Worm (Caenorhabditis elegans): ENCODE data around the gene cex-2.

cex-2 gene

DNA sequence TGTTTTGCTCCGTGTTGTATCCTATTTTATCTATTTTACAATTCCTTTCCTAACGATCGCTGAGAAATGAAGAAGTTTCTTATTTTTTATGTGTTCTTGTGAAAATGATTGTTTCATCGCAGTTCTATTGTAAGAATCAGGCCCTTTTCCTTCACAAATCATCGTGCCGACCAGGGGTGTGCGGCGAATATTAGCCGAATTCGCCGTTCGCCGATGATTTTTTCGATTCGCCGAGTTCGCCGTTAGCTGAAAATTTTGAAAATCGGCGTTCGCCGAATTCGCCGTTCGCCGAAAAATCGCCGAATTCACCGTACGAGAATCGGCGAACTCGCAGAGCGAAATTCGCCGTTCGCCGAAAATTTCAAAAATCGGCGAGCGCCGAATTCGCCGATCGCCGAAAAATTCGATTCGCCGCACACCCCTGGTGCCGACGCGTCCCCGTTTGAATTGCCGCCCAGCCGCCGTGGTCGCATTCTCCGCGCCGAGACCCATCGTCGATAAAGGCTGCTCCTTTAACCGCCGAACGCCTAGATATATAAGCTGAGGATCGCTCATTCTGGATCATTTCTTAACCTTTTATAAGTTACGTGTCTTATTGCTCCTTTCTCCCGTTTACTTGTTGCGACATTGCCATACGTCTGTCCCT, 28.4 kb upstream of the cex-2 start:
- peak; percentile 20 for TF ChIP-seq sptf-1 (tag; optimal IDR thresholded peaks at IDR 0.05)
- no peak for TF ChIP-seq mep-1 (tag; optimal IDR thresholded peaks at IDR 0.05)

ce11 chrII:7860221-7860928, 25.2 kb upstream of the cex-2 start, which contains the start of gene lin-5:
lin-5 (plus strand) TSS chrII:7860574.
- TF ChIP-seq sem-2 (GFP tag; optimal IDR thresholded peaks at IDR 0.05): no peak
- TF ChIP-seq blmp-1 (tag; optimal IDR thresholded peaks at IDR 0.05): no peak
- no peak for TF ChIP-seq sptf-1 (tag; optimal IDR thresholded peaks at IDR 0.05)
- no peak for TF ChIP-seq elt-3 (tag; optimal IDR thresholded peaks at IDR 0.05)
- no peak for TF ChIP-seq nhr-2 (tag; optimal IDR thresholded peaks at IDR 0.05)
- TF ChIP-seq zip-8 (tag; optimal IDR thresholded peaks at IDR 0.05): no peak
- peak; percentile 45 for TF ChIP-seq ces-1 (GFP tag; optimal IDR thresholded peaks at IDR 0.05)
- no peak for TF ChIP-seq ceh-39 (tag; optimal IDR thresholded peaks at IDR 0.05)
- no peak for TF ChIP-seq ceh-83 (GFP tag; optimal IDR thresholded peaks at IDR 0.05)
- no peak for TF ChIP-seq ztf-11 (tag; optimal IDR thresholded peaks at IDR 0.05)
- peak; percentile 22 for TF ChIP-seq hlh-1 (tag; optimal IDR thresholded peaks at IDR 0.05)
- no peak for TF ChIP-seq ham-2 (GFP tag; optimal IDR thresholded peaks at IDR 0.05)
- no peak for TF ChIP-seq mab-5 (tag; optimal IDR thresholded peaks at IDR 0.05)
- TF ChIP-seq lin-32 (GFP tag; optimal IDR thresholded peaks at IDR 0.05): no peak
- TF ChIP-seq nhr-237 (tag; optimal IDR thresholded peaks at IDR 0.05): no peak
- TF ChIP-seq nhr-28 (tag; optimal IDR thresholded peaks at IDR 0.05): no peak
- TF ChIP-seq cnd-1 (tag; optimal IDR thresholded peaks at IDR 0.05): no peak
- peak; percentile 31 for TF ChIP-seq lin-13 (tag; optimal IDR thresholded peaks at IDR 0.05)
- no peak for TF ChIP-seq snpc-4 (tag; optimal IDR thresholded peaks at IDR 0.05)
- TF ChIP-seq mep-1 (tag; optimal IDR thresholded peaks at IDR 0.05): no peak
- TF ChIP-seq mls-2 (tag; optimal IDR thresholded peaks at IDR 0.05): peak; percentile 48
- no peak for TF ChIP-seq elt-1 (tag; optimal IDR thresholded peaks at IDR 0.05; ENCODE audit: borderline replicate concordance, insufficient read depth)
- TF ChIP-seq ceh-43 (GFP tag; optimal IDR thresholded peaks at IDR 0.05): no peak
- TF ChIP-seq drap-1 (GFP tag; optimal IDR thresholded peaks at IDR 0.05): peak; percentile 4
- TF ChIP-seq unc-39 (tag; optimal IDR thresholded peaks at IDR 0.05): no peak
- TF ChIP-seq pha-4 (tag; optimal IDR thresholded peaks at IDR 0.05): no peak
- TF ChIP-seq flh-1 (GFP tag; optimal IDR thresholded peaks at IDR 0.05): no peak
- no peak for TF ChIP-seq nhr-12 (tag; optimal IDR thresholded peaks at IDR 0.05)
- TF ChIP-seq tbx-8 (GFP tag; optimal IDR thresholded peaks at IDR 0.05): no peak
- TF ChIP-seq lsy-2 (tag; optimal IDR thresholded peaks at IDR 0.05): peak; percentile 27
- TF ChIP-seq unc-120 (tag; optimal IDR thresholded peaks at IDR 0.05; ENCODE audit: poor library complexity, severe bottlenecking): peak; percentile 44
- TF ChIP-seq M03D4.4 (tag; optimal IDR thresholded peaks at IDR 0.05): no peak
- TF ChIP-seq nhr-76 (tag; optimal IDR thresholded peaks at IDR 0.05): no peak
- TF ChIP-seq bed-3 (GFP tag; optimal IDR thresholded peaks at IDR 0.05): no peak
- TF ChIP-seq unc-62 (GFP tag; optimal IDR thresholded peaks at IDR 0.05): peak; percentile 25

DNA sequence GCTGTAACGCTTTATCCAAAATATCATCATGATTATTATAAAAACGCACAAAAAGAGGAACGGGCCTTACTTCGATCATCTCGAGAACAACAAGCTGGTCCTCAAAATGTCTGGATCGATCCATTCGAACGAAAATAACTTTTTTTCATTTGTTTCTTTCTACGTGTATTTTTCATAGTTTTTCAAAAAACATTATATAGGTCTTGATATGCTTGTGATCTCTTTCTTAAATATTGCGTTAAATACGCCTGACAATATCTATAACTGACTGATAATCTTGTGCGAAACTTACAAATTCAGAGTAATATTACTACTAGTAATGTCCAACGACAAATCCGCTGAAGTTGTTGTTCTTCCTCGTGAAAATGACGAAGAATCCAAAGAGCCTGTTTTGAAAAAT, 22.9 kb upstream of the cex-2 start, which contains the start of gene sds-22:
sds-22 (plus strand) TSS at position 301 of the 400 bp plus-strand sequence.
- TF ChIP-seq nhr-2 (tag; optimal IDR thresholded peaks at IDR 0.05) (no peak), cnd-1 (tag; optimal IDR thresholded peaks at IDR 0.05) (no peak), ceh-39 (tag; optimal IDR thresholded peaks at IDR 0.05) (no peak), bed-3 (GFP tag; optimal IDR thresholded peaks at IDR 0.05) (no peak), nhr-12 (tag; optimal IDR thresholded peaks at IDR 0.05) (no peak), tbx-8 (GFP tag; optimal IDR thresholded peaks at IDR 0.05) (no peak), blmp-1 (tag; optimal IDR thresholded peaks at IDR 0.05) (no peak), lin-13 (tag; optimal IDR thresholded peaks at IDR 0.05) (no peak), snpc-4 (tag; optimal IDR thresholded peaks at IDR 0.05) (no peak), zip-8 (tag; optimal IDR thresholded peaks at IDR 0.05) (no peak), sem-2 (GFP tag; optimal IDR thresholded peaks at IDR 0.05) (no peak), elt-3 (tag; optimal IDR thresholded peaks at IDR 0.05) (no peak), unc-39 (tag; optimal IDR thresholded peaks at IDR 0.05) (no peak)
